Worm (Caenorhabditis elegans) whole organism, late embryonic: Measurements from ENCODE around the gene F58H1.2.

Source experiments
- C08G9.2 ChIP-seq: sonication (generic microtip); optimal IDR thresholded peaks from 2 replicates; lab custom pipeline; 2016; ENCODE audit warnings: mild to moderate bottlenecking, missing genetic modification characterization, moderate library complexity, missing compliant biosample characterization
- ama-1 ChIP-seq: fragments of 150-350 bp; optimal IDR thresholded peaks from 2 replicates; lab custom pipeline; 2014
- ceh-9 ChIP-seq: sonication (generic microtip); optimal IDR thresholded peaks from 2 replicates; lab custom pipeline; 2016; ENCODE audit warnings: mild to moderate bottlenecking, missing genetic modification characterization, inconsistent platforms, missing compliant biosample characterization
- dve-1 ChIP-seq: sonication (generic microtip); optimal IDR thresholded peaks from 2 replicates; lab custom pipeline; 2017; ENCODE audit warnings: antibody characterized with exemption, mild to moderate bottlenecking, missing genetic modification characterization, missing compliant biosample characterization
- hlh-15 ChIP-seq: sonication (generic microtip); optimal IDR thresholded peaks from 2 replicates; lab custom pipeline; 2016; ENCODE audit warnings: missing genetic modification characterization, missing compliant biosample characterization
- hlh-30 ChIP-seq: sonication (generic microtip); optimal IDR thresholded peaks from 2 replicates; lab custom pipeline; 2017; ENCODE audit warnings: antibody characterized with exemption, missing genetic modification characterization, missing compliant biosample characterization; ENCODE audit not compliant: insufficient read depth
- nfya-1 ChIP-seq: sonication (generic microtip); optimal IDR thresholded peaks from 2 replicates; lab custom pipeline; 2017; ENCODE audit warnings: missing genetic modification characterization, mild to moderate bottlenecking, missing compliant biosample characterization, antibody characterized with exemption, moderate library complexity
- pqm-1 ChIP-seq: sonication (generic microtip); optimal IDR thresholded peaks from 2 replicates; lab custom pipeline; 2016; ENCODE audit warnings: missing genetic modification characterization, missing compliant biosample characterization
- ref-2 ChIP-seq: sonication (generic microtip); optimal IDR thresholded peaks from 2 replicates; lab custom pipeline; 2016; ENCODE audit warnings: missing genetic modification characterization, missing compliant biosample characterization
- sox-4 ChIP-seq: sonication (generic microtip); optimal IDR thresholded peaks from 2 replicates; lab custom pipeline; 2017; ENCODE audit warnings: mild to moderate bottlenecking, missing genetic modification characterization, inconsistent platforms, missing compliant biosample characterization
- unc-55 ChIP-seq: sonication (generic microtip); optimal IDR thresholded peaks from 2 replicates; lab custom pipeline; 2017; ENCODE audit warnings: missing biosample characterization, missing genetic modification reagents, missing genetic modification characterization
- unc-86 ChIP-seq: sonication (generic microtip); optimal IDR thresholded peaks from 2 replicates; lab custom pipeline; 2016; ENCODE audit warnings: missing genetic modification characterization, missing compliant biosample characterization
- zip-5 ChIP-seq: sonication (generic microtip); optimal IDR thresholded peaks from 2 replicates; lab custom pipeline; 2016; ENCODE audit warnings: missing genetic modification characterization, missing compliant biosample characterization
- ztf-16 ChIP-seq: sonication (generic microtip); optimal IDR thresholded peaks from 2 replicates; lab custom pipeline; 2017; ENCODE audit warnings: missing genetic modification characterization, missing compliant biosample characterization

DNA sequence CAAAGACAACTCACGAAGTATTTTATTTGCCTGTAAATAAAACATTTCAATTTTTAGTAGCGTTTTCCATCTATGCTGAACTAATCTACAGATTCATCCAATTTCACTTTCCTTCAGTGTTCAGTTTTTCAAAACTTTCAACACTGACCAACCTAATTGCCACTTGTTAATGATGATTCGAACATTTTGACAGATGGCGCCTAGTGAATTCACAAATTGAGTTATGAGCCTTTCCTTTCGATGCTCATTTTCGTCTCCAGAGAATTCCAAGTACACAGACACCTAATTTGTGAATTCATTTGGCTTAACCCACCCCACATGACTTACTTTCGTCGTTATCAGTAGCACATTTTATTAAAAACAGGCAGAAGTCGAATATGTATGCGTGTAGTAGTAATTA is 17.9 kb downstream of the F58H1.2 start:
- no peak for TF ChIP-seq pqm-1 (tag; lab: Kevin White, UChicago)
- no peak for TF ChIP-seq sox-4
- TF ChIP-seq ama-1 (lab: Kevin White, UChicago) = no peak
- TF ChIP-seq ztf-16 (tag; lab: Kevin White, UChicago) = no peak
- no peak for TF ChIP-seq hlh-15
- no peak for TF ChIP-seq C08G9.2 (tag; lab: Kevin White, UChicago)
- no peak for TF ChIP-seq hlh-30
- TF ChIP-seq unc-55 (GFP tag; lab: Kevin White, UChicago) = no peak
- TF ChIP-seq ceh-9 (tag; lab: Kevin White, UChicago) = no peak
- TF ChIP-seq unc-86 = no peak
- TF ChIP-seq nfya-1 (tag; lab: Kevin White, UChicago) = no peak
- no peak for TF ChIP-seq ref-2
- TF ChIP-seq dve-1 (tag; lab: Kevin White, UChicago) = no peak
- TF ChIP-seq zip-5 (tag; lab: Kevin White, UChicago) = no peak
